Worm (Caenorhabditis elegans) whole organism, young adult: ENCODE data around the gene shw-1.

Experiments
- T07F8.4 ChIP-seq: sonication (generic microtip); optimal IDR thresholded peaks from 2 replicates; lab custom pipeline; 2016; ENCODE audit warnings: mild to moderate bottlenecking, missing genetic modification characterization, moderate library complexity, missing compliant biosample characterization
- aptf-3 ChIP-seq: fragments of 200-800 bp; sonication (Bioruptor generic); IDR thresholded peaks from 2 replicates; pipeline ENCODE4 v1.3.6; 2022; ENCODE audit warnings: missing genetic modification characterization, missing compliant biosample characterization
- hsf-1 ChIP-seq: fragments of 200-800 bp; sonication (Bioruptor generic); IDR thresholded peaks from 2 replicates; pipeline ENCODE4 v1.3.6; 2022; ENCODE audit warnings: missing genetic modification reagents, missing genetic modification characterization, missing compliant biosample characterization
- nfya-1 ChIP-seq: sonication (generic microtip); optimal IDR thresholded peaks from 2 replicates; lab custom pipeline; 2017; ENCODE audit warnings: antibody characterized with exemption, missing compliant biosample characterization, missing genetic modification characterization, borderline replicate concordance; ENCODE audit not compliant: insufficient read depth
- unc-62 ChIP-seq: fragments of 150-350 bp; optimal IDR thresholded peaks from 2 replicates; lab custom pipeline; 2014; ENCODE audit warnings: missing biosample characterization, missing genetic modification reagents, missing genetic modification characterization
- xnd-1 ChIP-seq: sonication (generic microtip); optimal IDR thresholded peaks from 2 replicates; lab custom pipeline; 2016; ENCODE audit warnings: missing genotype, missing genetic modification reagents, missing genetic modification characterization, missing compliant biosample characterization
- ztf-18 ChIP-seq: sonication (generic microtip); optimal IDR thresholded peaks from 2 replicates; lab custom pipeline; 2016; ENCODE audit warnings: missing genotype, mild to moderate bottlenecking, missing genetic modification characterization, missing compliant biosample characterization

- TF ChIP-seq aptf-3 (GFP tag; lab: Robert Waterston, UW) (no peak), xnd-1 (no peak), T07F8.4 (tag; lab: Kevin White, UChicago) (no peak), ztf-18 (tag; lab: Kevin White, UChicago) (no peak), hsf-1 (GFP tag; lab: Robert Waterston, UW) (no peak), unc-62 (GFP tag; lab: Kevin White, UChicago) (no peak), nfya-1 (tag; lab: Kevin White, UChicago) (no peak)
Measured at ce11 chrII:8339108-8339507, 17.8 kb upstream of the shw-1 start.
